Worm (Caenorhabditis elegans) whole organism, late embryonic: ENCODE data around the gene dhps-1.

Source experiments
- ama-1 ChIP-seq: fragments of 150-350 bp; optimal IDR thresholded peaks from 2 replicates; lab custom pipeline; 2014
- ceh-19 ChIP-seq: fragments of 200-800 bp; sonication (Bioruptor generic); optimal IDR thresholded peaks from 2 replicates; lab custom pipeline; 2018; ENCODE audit warnings: mild to moderate bottlenecking, missing genetic modification characterization, missing compliant biosample characterization
- ceh-24 ChIP-seq: sonication (generic microtip); optimal IDR thresholded peaks from 2 replicates; lab custom pipeline; 2016; ENCODE audit warnings: mild to moderate bottlenecking, missing genetic modification characterization, missing compliant biosample characterization
- ceh-34 ChIP-seq: sonication (generic microtip); optimal IDR thresholded peaks from 2 replicates; lab custom pipeline; 2016; ENCODE audit warnings: mild to moderate bottlenecking, missing genetic modification characterization, missing compliant biosample characterization
- elt-4 ChIP-seq: sonication (generic microtip); optimal IDR thresholded peaks from 2 replicates; lab custom pipeline; 2016; ENCODE audit warnings: missing genetic modification characterization, missing compliant biosample characterization
- fkh-10 ChIP-seq: fragments of 150-350 bp; optimal IDR thresholded peaks from 2 replicates; lab custom pipeline; 2014; ENCODE audit warnings: missing biosample characterization, missing genetic modification reagents, missing genetic modification characterization
- hlh-30 ChIP-seq: sonication (generic microtip); optimal IDR thresholded peaks from 2 replicates; lab custom pipeline; 2017; ENCODE audit warnings: antibody characterized with exemption, missing genetic modification characterization, missing compliant biosample characterization; ENCODE audit not compliant: insufficient read depth
- pha-4 ChIP-seq: fragments of 150-350 bp; optimal IDR thresholded peaks from 2 replicates; lab custom pipeline; 2018; ENCODE audit warnings: missing biosample characterization, missing genetic modification reagents, missing genetic modification characterization
- rnt-1 ChIP-seq: sonication (generic microtip); optimal IDR thresholded peaks from 2 replicates; lab custom pipeline; 2016; ENCODE audit warnings: missing genetic modification characterization, missing compliant biosample characterization
- sdc-2 ChIP-seq: sonication (generic microtip); optimal IDR thresholded peaks from 2 replicates; lab custom pipeline; 2016; ENCODE audit warnings: missing genotype, missing genetic modification characterization, missing compliant biosample characterization
- tbx-2 ChIP-seq: sonication (generic microtip); optimal IDR thresholded peaks from 2 replicates; lab custom pipeline; 2016; ENCODE audit warnings: missing genetic modification characterization, missing compliant biosample characterization
- unc-86 ChIP-seq: sonication (generic microtip); optimal IDR thresholded peaks from 2 replicates; lab custom pipeline; 2016; ENCODE audit warnings: missing genetic modification characterization, missing compliant biosample characterization

DNA sequence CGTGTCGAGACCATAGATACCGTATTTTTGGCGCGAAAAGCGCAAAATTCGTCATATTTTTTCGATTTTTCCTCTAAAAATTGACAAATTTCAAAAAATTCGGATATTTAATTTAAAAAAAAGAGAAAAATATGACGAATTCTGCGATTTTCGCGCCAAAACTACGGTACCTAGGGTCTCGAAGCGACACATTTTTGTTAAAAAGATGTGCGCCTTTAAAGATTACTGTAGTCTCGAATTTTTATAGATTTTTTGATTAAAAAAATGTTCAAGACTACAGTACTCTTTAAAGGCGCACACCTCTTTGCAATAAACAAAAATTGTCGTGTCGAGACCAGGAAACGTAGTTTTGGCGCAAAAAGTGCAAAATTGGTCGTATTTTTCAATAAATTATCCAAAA, 43.3 kb downstream of the dhps-1 start:
- TF ChIP-seq fkh-10 (GFP tag; lab: Kevin White, UChicago) (no peak), rnt-1 (tag; lab: Kevin White, UChicago) (no peak), pha-4 (no peak), elt-4 (tag; lab: Kevin White, UChicago) (no peak), hlh-30 (tag; lab: Kevin White, UChicago) (no peak), ceh-19 (GFP tag; lab: Kevin White, UChicago) (no peak), sdc-2 (no peak), ceh-24 (tag; lab: Kevin White, UChicago) (no peak), ceh-34 (tag; lab: Kevin White, UChicago) (no peak), ama-1 (lab: Kevin White, UChicago) (no peak), tbx-2 (tag; lab: Kevin White, UChicago) (no peak), unc-86 (tag; lab: Kevin White, UChicago) (no peak)
